Worm (Caenorhabditis elegans): Measurements from ENCODE around the gene C52G5.3.

Gene C52G5.3

DNA sequence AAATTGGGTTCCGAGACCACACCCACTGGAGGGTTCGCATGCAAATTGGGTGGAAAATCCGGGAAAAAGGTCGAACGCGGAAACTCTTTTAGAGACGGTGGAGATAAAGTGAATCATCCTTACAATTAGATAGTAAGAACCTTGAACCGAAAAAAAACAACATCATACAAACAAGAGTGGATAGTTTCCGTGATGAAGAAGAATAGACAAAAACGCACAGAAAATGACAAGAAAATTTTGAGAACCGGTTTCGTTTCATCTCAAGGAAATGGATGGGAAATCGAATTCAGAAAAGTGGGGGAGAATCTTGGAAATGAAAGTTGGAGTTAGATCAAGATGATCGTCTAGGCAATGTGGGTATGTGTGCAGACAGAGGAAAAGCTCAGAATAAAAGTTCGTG is 30.6 kb downstream of the C52G5.3 start:
- no peak for TF ChIP-seq elt-2 (tag; optimal IDR thresholded peaks at IDR 0.05)
- TF ChIP-seq gmeb-2 (tag; optimal IDR thresholded peaks at IDR 0.05), result no peak
- TF ChIP-seq che-1 (tag; optimal IDR thresholded peaks at IDR 0.05), result no peak
- no peak for TF ChIP-seq unc-86 (tag; optimal IDR thresholded peaks at IDR 0.05)
- TF ChIP-seq ceh-9 (tag; optimal IDR thresholded peaks at IDR 0.05), result no peak
- TF ChIP-seq ttx-3 (tag; optimal IDR thresholded peaks at IDR 0.05), result no peak
- TF ChIP-seq pros-1 (tag; optimal IDR thresholded peaks at IDR 0.05), result no peak
- no peak for TF ChIP-seq madf-2 (tag; optimal IDR thresholded peaks at IDR 0.05)
- no peak for TF ChIP-seq ceh-34 (tag; optimal IDR thresholded peaks at IDR 0.05)
- TF ChIP-seq lin-11 (tag; optimal IDR thresholded peaks at IDR 0.05), result no peak
- no peak for TF ChIP-seq hlh-15 (tag; optimal IDR thresholded peaks at IDR 0.05)
- TF ChIP-seq unc-42 (tag; optimal IDR thresholded peaks at IDR 0.05), result no peak
- TF ChIP-seq eyg-1 (tag; optimal IDR thresholded peaks at IDR 0.05), result no peak
- no peak for TF ChIP-seq unc-3 (GFP tag; conservative IDR thresholded peaks at IDR 0.05)
- TF ChIP-seq unc-3 (tag; optimal IDR thresholded peaks at IDR 0.05), result no peak
- no peak for TF ChIP-seq K02D7.2 (tag; optimal IDR thresholded peaks at IDR 0.05)

DNA sequence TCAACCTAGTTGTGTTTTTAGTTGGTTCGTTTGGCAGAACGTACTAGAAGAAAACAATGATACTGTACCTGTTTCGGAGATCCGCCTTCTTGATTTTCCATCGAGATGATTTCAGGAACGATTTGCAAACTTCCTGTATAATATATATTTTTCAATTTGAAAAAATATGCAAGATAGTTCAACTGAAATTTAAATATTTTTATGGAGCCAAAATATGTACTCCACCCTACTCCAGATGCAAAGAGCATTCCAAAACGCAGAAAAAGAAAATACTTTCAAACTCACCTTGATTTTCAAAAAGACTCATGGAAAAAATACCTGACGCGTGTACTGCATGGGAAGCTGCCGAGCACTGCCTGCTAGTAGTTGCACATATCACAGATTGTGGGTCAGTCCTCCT is 32.4 kb downstream of the C52G5.3 start, which contains the start of gene gei-3:
Gene gei-3, minus strand, starts transcription at position 101 of the 400 bp plus-strand sequence.
- TF ChIP-seq pax-1 (tag; optimal IDR thresholded peaks at IDR 0.05) (no peak), odd-2 (tag; optimal IDR thresholded peaks at IDR 0.05) (no peak), ceh-30 (tag; optimal IDR thresholded peaks at IDR 0.05) (no peak), ahr-1 (tag; optimal IDR thresholded peaks at IDR 0.05) (no peak), ceh-34 (tag; optimal IDR thresholded peaks at IDR 0.05) (no peak), pag-3 (tag; optimal IDR thresholded peaks at IDR 0.05; ENCODE audit: borderline replicate concordance) (no peak), mec-3 (tag; optimal IDR thresholded peaks at IDR 0.05; ENCODE audit: borderline replicate concordance) (no peak), hlh-30 (tag; optimal IDR thresholded peaks at IDR 0.05; ENCODE audit: insufficient read depth) (no peak), hlh-6 (tag; optimal IDR thresholded peaks at IDR 0.05) (no peak), gmeb-2 (tag; optimal IDR thresholded peaks at IDR 0.05) (no peak), fkh-10 (GFP tag; optimal IDR thresholded peaks at IDR 0.05) (no peak), nhr-11 (tag; optimal IDR thresholded peaks at IDR 0.05) (no peak)

DNA sequence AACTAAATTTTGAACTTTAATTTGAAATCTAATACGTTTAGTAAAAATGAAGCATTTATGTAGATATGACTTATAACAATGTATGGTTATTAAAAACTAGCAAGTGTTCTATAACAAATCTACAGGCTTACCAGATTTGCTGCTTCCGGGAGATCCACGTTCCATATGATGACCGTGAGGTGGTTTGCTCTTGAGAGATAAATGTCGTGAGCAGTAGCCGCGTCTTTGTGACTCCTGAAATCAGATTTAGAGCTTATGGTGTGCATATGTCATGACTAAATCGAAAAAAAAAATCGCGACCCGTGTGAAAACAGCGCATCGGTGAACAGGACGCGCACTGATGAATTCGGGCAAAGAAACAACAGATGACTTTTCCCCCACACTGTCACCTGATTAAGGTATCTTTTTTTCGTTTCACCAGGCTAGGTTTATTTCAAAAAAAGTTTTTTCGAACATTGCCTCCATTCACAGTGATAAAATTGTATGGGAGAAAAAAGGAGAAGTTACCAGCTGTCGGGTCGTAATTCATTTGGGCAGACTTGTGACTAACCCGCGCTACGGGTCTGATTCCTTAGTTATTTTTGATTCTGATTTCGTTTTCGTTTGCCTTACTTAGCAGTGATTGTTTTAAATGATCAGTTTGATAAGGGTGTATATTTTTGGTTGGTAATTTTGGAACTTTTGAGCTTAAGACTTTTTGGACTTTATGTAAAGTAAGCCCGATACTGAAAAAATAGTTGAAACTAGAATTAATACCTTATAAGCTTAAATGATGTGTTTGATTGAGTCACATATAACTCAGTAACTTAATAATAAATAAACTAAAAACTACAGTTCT is 37.6 kb downstream of the C52G5.3 start, which contains the start of gene nhr-27:
Gene nhr-27, minus strand, starts transcription at position 234 of the 838 bp plus-strand sequence.
- TF ChIP-seq C38D4.7 (GFP tag; optimal IDR thresholded peaks at IDR 0.05) (no peak), ceh-2 (tag; optimal IDR thresholded peaks at IDR 0.05) (no peak), unc-55 (GFP tag; optimal IDR thresholded peaks at IDR 0.05) (no peak), eyg-1 (tag; optimal IDR thresholded peaks at IDR 0.05) (no peak), elt-4 (tag; optimal IDR thresholded peaks at IDR 0.05) (no peak), ceh-6 (GFP tag; optimal IDR thresholded peaks at IDR 0.05) (no peak), ceh-22 (tag; optimal IDR thresholded peaks at IDR 0.05) (no peak), nhr-232 (tag; optimal IDR thresholded peaks at IDR 0.05) (no peak), Y22D7AL.16 (tag; optimal IDR thresholded peaks at IDR 0.05) (no peak), unc-86 (tag; optimal IDR thresholded peaks at IDR 0.05) (no peak), tbx-7 (tag; optimal IDR thresholded peaks at IDR 0.05) (no peak), fkh-10 (GFP tag; optimal IDR thresholded peaks at IDR 0.05) (no peak), hlh-6 (tag; optimal IDR thresholded peaks at IDR 0.05) (no peak), hlh-8 (tag; optimal IDR thresholded peaks at IDR 0.05) (no peak)

DNA sequence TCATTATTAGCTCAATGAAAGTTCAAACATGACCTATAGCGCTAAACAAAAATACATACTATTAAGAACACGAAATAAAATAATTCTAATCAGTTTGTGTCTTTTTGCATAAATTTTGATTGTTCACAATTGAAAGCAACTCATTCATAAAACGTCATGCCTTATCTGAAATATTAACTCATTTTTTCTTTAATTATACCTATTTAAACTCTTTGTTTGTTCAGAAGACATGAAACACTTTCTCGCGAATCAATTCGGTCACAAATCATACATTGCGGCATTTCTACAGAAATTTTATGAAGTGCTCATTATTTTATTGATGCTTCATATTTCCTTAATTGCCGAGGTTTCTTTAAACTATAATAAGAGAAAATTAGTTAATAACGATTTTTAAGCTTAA is 39.0 kb downstream of the C52G5.3 start:
- TF ChIP-seq ceh-30 (tag; optimal IDR thresholded peaks at IDR 0.05), result no peak
- no peak for TF ChIP-seq hlh-8 (tag; optimal IDR thresholded peaks at IDR 0.05)
- TF ChIP-seq K09A11.1 (tag; optimal IDR thresholded peaks at IDR 0.05; ENCODE audit: insufficient read depth), result no peak

All from whole organism, late embryonic.